Worm (Caenorhabditis elegans) whole organism, early embryonic: ENCODE data around the gene F11D11.3.

Source experiments
- B0310.2 ChIP-seq: sonication (generic microtip); optimal IDR thresholded peaks from 2 replicates; lab custom pipeline; 2016; ENCODE audit warnings: mild to moderate bottlenecking, missing genetic modification characterization, missing compliant biosample characterization
- F13C5.2 ChIP-seq: sonication (generic microtip); optimal IDR thresholded peaks from 2 replicates; lab custom pipeline; 2017; ENCODE audit warnings: mild to moderate bottlenecking, missing genetic modification characterization, inconsistent platforms, missing compliant biosample characterization
- aly-1 ChIP-seq: sonication (generic microtip); optimal IDR thresholded peaks from 2 replicates; lab custom pipeline; 2016; ENCODE audit warnings: missing genetic modification characterization, missing compliant biosample characterization
- ama-1 ChIP-seq: fragments of 150-350 bp; optimal IDR thresholded peaks from 2 replicates; lab custom pipeline; 2014
- ceh-13 ChIP-seq: fragments of 200-800 bp; sonication (Bioruptor generic); optimal IDR thresholded peaks from 2 replicates; lab custom pipeline; 2018; ENCODE audit warnings: mild to moderate bottlenecking, missing genetic modification characterization, missing compliant biosample characterization
- ceh-36 ChIP-seq: sonication (generic microtip); optimal IDR thresholded peaks from 2 replicates; lab custom pipeline; 2016; ENCODE audit warnings: missing genetic modification characterization, inconsistent platforms, missing compliant biosample characterization
- ets-7 ChIP-seq: sonication (generic microtip); optimal IDR thresholded peaks from 2 replicates; lab custom pipeline; 2016; ENCODE audit warnings: missing genotype, missing genetic modification characterization, missing compliant biosample characterization
- flt-1 ChIP-seq: fragments of 200-800 bp; sonication (Bioruptor generic); IDR thresholded peaks from 2 replicates; pipeline ENCODE4 v1.3.6; 2022; ENCODE audit warnings: missing genetic modification characterization, missing compliant biosample characterization
- hmbx-1 ChIP-seq: sonication (generic microtip); optimal IDR thresholded peaks from 2 replicates; lab custom pipeline; 2016; ENCODE audit warnings: mild to moderate bottlenecking, missing genetic modification characterization, missing compliant biosample characterization
- hmg-4 ChIP-seq: fragments of 200-800 bp; sonication (Bioruptor generic); optimal IDR thresholded peaks from 2 replicates; lab custom pipeline; 2018; ENCODE audit warnings: mild to moderate bottlenecking, missing genetic modification characterization, missing compliant biosample characterization
- hnd-1 ChIP-seq: sonication (generic microtip); optimal IDR thresholded peaks from 2 replicates; lab custom pipeline; 2016; ENCODE audit warnings: missing genetic modification characterization, missing compliant biosample characterization
- pes-1 ChIP-seq: fragments of 200-800 bp; sonication (Bioruptor generic); IDR thresholded peaks from 2 replicates; pipeline ENCODE4 v1.3.6; 2022; ENCODE audit warnings: missing genetic modification reagents, missing genetic modification characterization, missing compliant biosample characterization
- scrt-1 ChIP-seq: fragments of 200-800 bp; sonication (Bioruptor generic); IDR thresholded peaks from 2 replicates; pipeline ENCODE4 v1.3.6; 2022; ENCODE audit warnings: missing genetic modification characterization, missing compliant biosample characterization
- sea-1 ChIP-seq: fragments of 200-800 bp; sonication (Bioruptor generic); conservative IDR thresholded peaks from 2 replicates; pipeline ENCODE4 v1.3.6; 2022; ENCODE audit warnings: missing genetic modification characterization, missing compliant biosample characterization
- tbx-11 ChIP-seq: fragments of 200-800 bp; sonication (Bioruptor generic); IDR thresholded peaks from 2 replicates; pipeline ENCODE4 v1.3.6; 2022; ENCODE audit warnings: missing genetic modification characterization, missing compliant biosample characterization
- tbx-37 ChIP-seq: fragments of 200-800 bp; sonication (Bioruptor generic); conservative IDR thresholded peaks from 2 replicates; pipeline ENCODE4 v1.3.6; 2022; ENCODE audit warnings: missing genetic modification reagents, missing genetic modification characterization, missing compliant biosample characterization
- tra-4 ChIP-seq: sonication (generic microtip); optimal IDR thresholded peaks from 2 replicates; lab custom pipeline; 2017; ENCODE audit warnings: missing genetic modification characterization, missing compliant biosample characterization

Gene F11D11.3

ce11 chrV:18787417-18787918 lies 27.4 kb upstream of the F11D11.3 start, which contains the start of gene Y17D7B.2:
Y17D7B.2 (plus strand) TSS chrV:18787739.
- no peak for TF ChIP-seq hmg-4 (GFP tag; lab: Kevin White, UChicago)
- no peak for TF ChIP-seq hmbx-1
- no peak for TF ChIP-seq B0310.2 (tag; lab: Kevin White, UChicago)
- no peak for TF ChIP-seq flt-1 (GFP tag; lab: Robert Waterston, UW)
- no peak for TF ChIP-seq tbx-37 (GFP tag; lab: Robert Waterston, UW)
- TF ChIP-seq aly-1 (tag; lab: Kevin White, UChicago) = no peak
- no peak for TF ChIP-seq ceh-13 (GFP tag; lab: Kevin White, UChicago)
- TF ChIP-seq tbx-11 (GFP tag; lab: Robert Waterston, UW) = no peak
- TF ChIP-seq ets-7 (tag; lab: Kevin White, UChicago) = no peak
- TF ChIP-seq scrt-1 (GFP tag; lab: Robert Waterston, UW) = no peak
- TF ChIP-seq hnd-1 (tag; lab: Kevin White, UChicago) = no peak
- TF ChIP-seq sea-1 (GFP tag; lab: Robert Waterston, UW) = no peak
- TF ChIP-seq ama-1 (lab: Kevin White, UChicago) = no peak
- TF ChIP-seq tra-4 (tag; lab: Kevin White, UChicago) = no peak
- no peak for TF ChIP-seq F13C5.2 (tag; lab: Kevin White, UChicago)
- TF ChIP-seq pes-1 (GFP tag; lab: Robert Waterston, UW) = no peak
- no peak for TF ChIP-seq ceh-36 (tag; lab: Kevin White, UChicago)

DNA sequence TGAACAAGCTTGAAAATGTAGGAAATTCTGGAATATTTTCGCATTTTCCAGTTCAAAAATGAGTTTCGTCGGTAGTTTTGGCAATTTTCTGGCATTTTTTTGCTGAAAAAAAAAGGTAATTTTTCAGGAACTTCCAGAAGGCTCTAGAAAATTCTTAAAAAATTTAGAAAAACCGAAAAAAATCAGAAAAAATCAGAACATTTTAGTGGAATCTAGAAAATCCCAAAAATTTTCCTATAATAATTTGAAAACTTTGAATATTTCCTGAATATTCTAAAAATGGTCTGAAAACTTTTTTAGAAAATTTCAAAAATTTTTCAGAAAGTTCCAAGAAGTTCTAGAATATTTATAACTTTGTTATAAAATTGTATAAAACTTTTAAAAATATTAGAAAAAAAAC lies 26.6 kb upstream of the F11D11.3 start, which contains the start of gene Y17D7B.3:
Gene Y17D7B.3 (minus strand): TSS at position 101 of the 400 bp plus-strand sequence.
- no peak for TF ChIP-seq tbx-37 (GFP tag; lab: Robert Waterston, UW)
- TF ChIP-seq ets-7 (tag; lab: Kevin White, UChicago) = no peak
- no peak for TF ChIP-seq tra-4 (tag; lab: Kevin White, UChicago)
- TF ChIP-seq aly-1 (tag; lab: Kevin White, UChicago) = no peak

DNA sequence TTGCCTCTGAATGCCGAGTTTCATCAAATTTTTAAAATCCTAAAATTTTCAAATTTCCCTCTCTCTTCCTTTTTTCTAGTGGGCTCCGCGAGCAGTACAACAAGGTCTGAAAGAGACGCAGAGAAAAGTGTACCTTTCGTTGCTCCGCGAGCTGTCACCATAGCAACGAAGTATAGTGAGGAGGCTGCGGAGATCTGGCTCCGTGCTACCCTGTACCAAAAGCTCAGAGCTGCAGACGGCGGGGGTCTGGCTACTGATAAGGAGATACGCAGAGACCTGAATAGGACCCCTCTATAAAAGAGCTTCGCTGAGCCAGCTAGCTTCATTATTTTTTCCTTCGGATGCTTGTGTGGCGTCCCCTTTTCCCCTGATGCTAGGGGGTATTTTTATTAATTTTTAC lies 23.4 kb upstream of the F11D11.3 start, which contains the start of gene Y17D7B.10:
Gene Y17D7B.10 (plus strand): TSS at position 243 of the 400 bp plus-strand sequence.
- TF ChIP-seq tra-4 (tag; lab: Kevin White, UChicago) = no peak

DNA sequence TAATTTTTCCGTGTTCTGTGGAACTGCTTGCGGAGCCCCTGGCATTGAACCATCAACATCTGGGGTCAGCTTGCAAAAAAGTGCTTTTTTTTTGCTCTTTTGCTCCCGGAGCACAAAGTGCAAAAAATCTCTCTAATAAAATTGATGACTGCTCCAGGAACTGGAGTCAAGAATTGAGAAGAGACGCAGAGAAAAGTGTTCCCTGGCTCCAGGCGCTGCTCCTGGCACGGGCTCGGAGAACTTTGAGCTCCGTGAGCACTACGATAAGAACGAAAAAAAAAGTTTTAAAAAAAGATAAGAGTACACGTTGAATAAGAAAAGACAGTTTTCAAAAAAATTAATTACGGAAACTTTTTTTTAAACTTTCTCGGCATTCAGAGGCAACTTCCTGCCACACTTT lies 22.7 kb upstream of the F11D11.3 start:
- no peak for TF ChIP-seq tbx-11 (GFP tag; lab: Robert Waterston, UW)
- TF ChIP-seq sea-1 (GFP tag; lab: Robert Waterston, UW) = no peak
- TF ChIP-seq hnd-1 (tag; lab: Kevin White, UChicago) = no peak
- no peak for TF ChIP-seq hmg-4 (GFP tag; lab: Kevin White, UChicago)
- TF ChIP-seq ets-7 (tag; lab: Kevin White, UChicago) = no peak
- no peak for TF ChIP-seq flt-1 (GFP tag; lab: Robert Waterston, UW)
- no peak for TF ChIP-seq tbx-37 (GFP tag; lab: Robert Waterston, UW)
- TF ChIP-seq ceh-36 (tag; lab: Kevin White, UChicago) = no peak
- no peak for TF ChIP-seq hmbx-1
- no peak for TF ChIP-seq tra-4 (tag; lab: Kevin White, UChicago)
- no peak for TF ChIP-seq ceh-13 (GFP tag; lab: Kevin White, UChicago)
- no peak for TF ChIP-seq aly-1 (tag; lab: Kevin White, UChicago)
- TF ChIP-seq pes-1 (GFP tag; lab: Robert Waterston, UW) = no peak
- TF ChIP-seq F13C5.2 (tag; lab: Kevin White, UChicago) = no peak
- TF ChIP-seq B0310.2 (tag; lab: Kevin White, UChicago) = no peak
- TF ChIP-seq scrt-1 (GFP tag; lab: Robert Waterston, UW) = no peak
- no peak for TF ChIP-seq ama-1 (lab: Kevin White, UChicago)

DNA sequence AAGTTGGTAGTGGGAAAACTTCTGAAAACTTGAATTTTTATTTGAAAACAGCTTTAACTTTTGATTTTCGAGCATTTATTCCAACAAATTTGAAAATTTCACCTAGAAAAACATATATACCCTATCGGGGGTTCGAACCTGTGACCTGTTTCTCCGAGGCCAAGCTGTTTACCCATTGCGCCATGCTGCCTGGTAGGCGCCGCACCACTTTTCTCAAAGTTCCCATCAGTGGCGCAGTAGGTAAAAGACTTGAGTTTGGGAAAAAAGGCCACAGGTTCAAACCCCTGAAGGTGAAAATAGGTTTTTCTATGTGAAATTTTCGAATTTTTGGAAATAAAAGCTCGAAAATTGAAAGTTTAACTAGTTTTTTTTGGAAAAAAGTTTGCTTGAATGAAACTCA lies 20.5 kb upstream of the F11D11.3 start:
- TF ChIP-seq ama-1 (lab: Kevin White, UChicago) (no peak), ceh-36 (tag; lab: Kevin White, UChicago) (no peak), hmbx-1 (no peak), scrt-1 (GFP tag; lab: Robert Waterston, UW) (no peak), tbx-37 (GFP tag; lab: Robert Waterston, UW) (no peak), hmg-4 (GFP tag; lab: Kevin White, UChicago) (no peak), ets-7 (tag; lab: Kevin White, UChicago) (no peak), pes-1 (GFP tag; lab: Robert Waterston, UW) (no peak), aly-1 (tag; lab: Kevin White, UChicago) (no peak), sea-1 (GFP tag; lab: Robert Waterston, UW) (no peak)

DNA sequence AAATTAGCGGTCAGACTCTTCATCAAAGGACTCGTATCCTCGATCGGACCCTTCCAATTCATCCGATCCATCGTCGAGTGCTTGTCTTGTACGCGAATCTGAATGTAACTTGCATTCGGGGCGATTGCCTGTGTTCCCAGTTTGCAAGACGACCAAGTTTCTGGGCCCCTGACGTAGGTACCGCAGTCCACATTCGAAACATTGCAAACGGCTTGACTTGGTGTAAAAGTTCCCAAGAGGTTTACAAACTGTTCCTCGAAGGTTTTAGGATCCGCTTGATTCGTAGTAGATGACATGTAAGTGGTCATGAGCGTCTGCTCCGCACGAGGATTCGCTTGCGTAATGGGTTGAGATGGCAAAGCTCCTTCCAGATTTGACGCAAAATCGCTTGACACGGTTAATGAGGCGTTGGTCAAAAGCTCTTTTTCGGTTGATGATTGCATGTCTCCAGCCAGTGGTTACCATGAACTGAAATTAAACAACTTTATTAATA lies 16.2 kb upstream of the F11D11.3 start, which contains the start of gene Y17D7B.4:
Gene Y17D7B.4 (minus strand): TSS at position 443 of the 493 bp plus-strand sequence.
- TF ChIP-seq hmg-4 (GFP tag; lab: Kevin White, UChicago) (no peak), B0310.2 (tag; lab: Kevin White, UChicago) (no peak), sea-1 (GFP tag; lab: Robert Waterston, UW) (no peak)

DNA sequence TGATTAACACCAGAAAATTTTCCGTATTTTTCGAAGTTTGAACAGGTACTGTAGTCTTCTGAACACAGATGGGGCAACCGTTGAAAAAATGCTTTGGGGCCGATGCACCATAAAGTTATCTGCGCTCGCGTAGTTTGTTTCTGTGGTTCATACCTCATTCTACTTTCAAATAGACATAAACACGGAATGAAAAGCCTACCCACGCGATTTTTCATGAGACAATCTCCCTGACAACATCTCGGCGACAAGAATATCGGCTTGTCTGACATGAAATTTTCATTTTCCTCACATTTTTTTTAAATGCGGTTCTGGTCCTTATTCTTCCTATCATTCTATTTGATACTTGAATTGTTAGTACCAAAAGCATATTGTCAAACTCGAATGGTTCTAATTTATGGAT lies 12.7 kb upstream of the F11D11.3 start, which contains the start of gene clec-257:
Gene clec-257 (plus strand): TSS at position 301 of the 400 bp plus-strand sequence.
- no peak for TF ChIP-seq tbx-11 (GFP tag; lab: Robert Waterston, UW)
- TF ChIP-seq B0310.2 (tag; lab: Kevin White, UChicago) = no peak
- no peak for TF ChIP-seq hmbx-1
- no peak for TF ChIP-seq tbx-37 (GFP tag; lab: Robert Waterston, UW)
- no peak for TF ChIP-seq scrt-1 (GFP tag; lab: Robert Waterston, UW)
- TF ChIP-seq tra-4 (tag; lab: Kevin White, UChicago) = no peak
- TF ChIP-seq hmg-4 (GFP tag; lab: Kevin White, UChicago) = no peak
- no peak for TF ChIP-seq ceh-13 (GFP tag; lab: Kevin White, UChicago)
- TF ChIP-seq hnd-1 (tag; lab: Kevin White, UChicago) = no peak
- no peak for TF ChIP-seq sea-1 (GFP tag; lab: Robert Waterston, UW)
- TF ChIP-seq ceh-36 (tag; lab: Kevin White, UChicago) = no peak
